Worm (Caenorhabditis elegans) whole organism, L4/young adult: ENCODE measurements around the gene F55C9.14.
"Not testable (repeated sequence)": the region's sequence is repeated elsewhere in the genome, so short reads cannot be mapped to it uniquely, and the experiment has no call there.

Experiments
- W03F9.2 ChIP-seq: fragments of 150-350 bp; optimal IDR thresholded peaks from 2 replicates; lab custom pipeline; 2014; ENCODE audit warnings: missing biosample characterization, missing genetic modification characterization
- dao-5 ChIP-seq: sonication (generic microtip); optimal IDR thresholded peaks from 2 replicates; lab custom pipeline; 2016; ENCODE audit warnings: missing genotype, missing genetic modification characterization, moderate library complexity, missing compliant biosample characterization
- him-1 ChIP-seq: sonication (generic microtip); optimal IDR thresholded peaks from 2 replicates; lab custom pipeline; 2016; ENCODE audit warnings: missing genotype, missing genetic modification reagents, missing genetic modification characterization, missing compliant biosample characterization

The F55C9.14 gene

DNA sequence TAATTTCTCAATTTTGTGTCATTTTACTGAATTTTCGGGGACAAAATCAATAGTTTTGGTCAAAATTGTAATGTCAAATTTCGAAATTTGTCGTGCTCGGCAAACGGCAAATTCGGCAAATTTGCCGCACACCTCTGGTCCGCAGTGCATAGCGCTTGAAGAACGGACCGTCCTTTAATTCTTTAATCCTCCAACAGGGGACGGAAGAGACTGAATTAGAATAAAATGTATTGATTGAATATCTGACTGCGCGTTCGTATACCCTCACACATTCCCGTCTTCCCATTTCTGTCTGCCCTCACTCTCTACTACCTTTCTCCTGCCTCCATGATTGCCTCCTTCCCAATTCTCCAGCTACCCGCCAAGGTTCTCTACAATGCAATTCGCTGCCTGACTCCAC lies at the start of gene F55C9.14:
TSS of gene F55C9.14 (plus strand) at position 301 of the 400 bp plus-strand sequence.
- TF ChIP-seq W03F9.2 (tag; lab: Kevin White, UChicago): no peak
- no peak for TF ChIP-seq him-1 (tag; lab: Kevin White, UChicago)
- TF ChIP-seq dao-5 (tag; lab: Kevin White, UChicago): no peak

DNA sequence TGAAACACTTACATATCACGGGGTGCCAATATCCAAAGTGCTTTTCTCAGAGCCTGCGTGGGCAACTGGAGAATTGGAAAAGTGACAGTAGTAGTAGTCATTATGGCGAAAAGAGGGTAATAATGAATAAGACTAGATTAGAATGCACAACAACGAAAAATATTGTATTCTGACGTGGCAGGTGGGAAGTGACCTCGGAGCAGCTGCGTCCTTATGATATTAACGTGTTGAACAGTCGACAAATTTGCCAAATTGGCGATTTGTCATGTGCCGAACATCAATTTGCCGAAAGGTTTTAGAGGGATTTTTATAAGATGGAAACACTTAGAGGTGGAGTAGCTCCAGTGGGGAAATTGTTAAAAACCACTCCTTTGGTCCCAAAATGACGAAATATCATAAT lies 48.4 kb upstream of the F55C9.14 start, which contains the start of gene str-81:
TSS of gene str-81 (minus strand) at position 101 of the 400 bp plus-strand sequence.
- TF ChIP-seq W03F9.2 (tag; lab: Kevin White, UChicago): no peak
- no peak for TF ChIP-seq dao-5 (tag; lab: Kevin White, UChicago)
- TF ChIP-seq him-1 (tag; lab: Kevin White, UChicago): no peak

DNA sequence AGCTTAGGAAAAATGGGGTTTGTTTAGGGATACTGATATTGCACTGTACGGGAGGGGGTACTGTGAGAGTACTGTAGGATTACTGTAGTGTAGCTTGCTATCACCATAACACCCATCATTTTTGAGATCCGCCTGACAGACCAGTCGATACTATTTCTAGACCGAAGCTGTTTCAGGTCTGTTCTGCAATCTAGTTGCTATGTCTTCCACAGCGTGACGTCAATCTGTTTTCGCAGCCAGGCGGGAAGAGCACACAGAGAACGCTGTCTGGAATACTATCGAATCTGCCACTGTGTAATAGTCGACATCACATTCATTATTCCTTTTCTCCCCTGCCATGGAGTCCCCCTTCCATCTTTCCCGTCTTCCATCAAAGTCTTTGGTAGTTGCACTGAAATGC lies 47.5 kb upstream of the F55C9.14 start, which contains the start of gene F21D9.11:
TSS of gene F21D9.11 (plus strand) at position 301 of the 400 bp plus-strand sequence.
- TF ChIP-seq him-1 (tag; lab: Kevin White, UChicago): no peak
- TF ChIP-seq W03F9.2 (tag; lab: Kevin White, UChicago): no peak
- no peak for TF ChIP-seq dao-5 (tag; lab: Kevin White, UChicago)

DNA sequence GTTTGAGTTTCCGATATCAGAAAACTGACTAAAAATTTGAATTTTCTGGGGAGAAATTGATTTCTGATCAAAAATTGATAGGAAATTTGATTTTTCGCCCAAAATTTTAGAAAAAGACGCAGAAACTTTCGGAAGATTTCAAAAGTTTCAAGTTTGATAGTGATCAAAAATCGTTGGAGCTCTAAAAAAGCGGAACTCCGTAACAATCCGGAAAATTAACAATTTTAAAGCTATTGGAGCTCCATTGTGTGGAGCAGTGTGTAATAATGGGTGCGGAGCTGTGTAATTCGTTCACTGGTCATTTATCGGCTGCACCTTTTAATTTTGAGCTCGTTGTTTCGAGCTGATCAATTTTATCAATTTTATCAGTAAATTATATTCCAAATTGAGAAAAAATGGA lies 45.8 kb upstream of the F55C9.14 start, which contains the start of gene F21D9.4:
TSS of gene F21D9.4 (plus strand) at position 301 of the 400 bp plus-strand sequence.
- TF ChIP-seq him-1 (tag; lab: Kevin White, UChicago) (no peak), W03F9.2 (tag; lab: Kevin White, UChicago) (no peak), dao-5 (tag; lab: Kevin White, UChicago) (no peak)

DNA sequence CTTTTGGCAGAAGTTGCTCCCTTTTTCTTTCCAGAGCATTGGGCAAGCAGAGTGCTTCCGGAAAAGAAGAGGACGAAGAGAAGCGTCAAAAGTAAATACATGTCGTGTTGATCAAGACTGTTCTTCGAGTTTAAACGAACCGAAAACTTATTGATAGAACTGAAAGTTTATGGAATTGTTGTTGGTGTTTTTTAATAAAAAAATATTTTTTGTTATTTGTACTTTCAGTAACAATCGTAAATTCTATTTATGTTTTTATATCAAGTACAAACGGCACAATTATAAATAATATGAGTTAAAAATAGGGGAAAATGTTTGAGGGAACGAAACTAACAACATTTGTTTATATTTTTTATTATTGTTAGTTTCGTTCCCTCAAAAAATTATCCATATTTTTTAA lies 41.7 kb upstream of the F55C9.14 start, which contains the start of gene F21D9.3:
TSS of gene F21D9.3 (minus strand) at position 101 of the 400 bp plus-strand sequence.
- TF ChIP-seq W03F9.2 (tag; lab: Kevin White, UChicago) (no peak), dao-5 (tag; lab: Kevin White, UChicago) (no peak), him-1 (tag; lab: Kevin White, UChicago) (no peak)

DNA sequence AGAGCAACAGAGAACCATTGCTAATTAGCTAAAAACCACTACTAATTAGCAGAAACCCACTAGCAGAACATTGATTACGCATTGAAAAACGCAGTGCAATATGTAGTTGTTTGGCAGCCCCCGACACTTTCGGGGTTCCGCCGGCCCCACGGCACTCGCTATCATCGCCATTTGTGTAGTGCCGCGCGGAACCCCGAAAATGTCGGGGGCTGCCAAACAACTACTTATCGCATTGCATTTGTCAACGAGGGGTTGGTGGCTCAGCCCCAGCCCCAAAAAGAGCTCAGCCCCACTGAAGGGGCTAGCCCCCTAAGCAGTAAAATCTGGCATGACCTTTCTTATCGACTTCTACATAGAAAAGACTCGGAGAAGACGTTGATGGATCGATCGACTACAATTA lies 40.0 kb upstream of the F55C9.14 start:
- TF ChIP-seq him-1 (tag; lab: Kevin White, UChicago) (no peak), dao-5 (tag; lab: Kevin White, UChicago) (no peak), W03F9.2 (tag; lab: Kevin White, UChicago) (no peak)

DNA sequence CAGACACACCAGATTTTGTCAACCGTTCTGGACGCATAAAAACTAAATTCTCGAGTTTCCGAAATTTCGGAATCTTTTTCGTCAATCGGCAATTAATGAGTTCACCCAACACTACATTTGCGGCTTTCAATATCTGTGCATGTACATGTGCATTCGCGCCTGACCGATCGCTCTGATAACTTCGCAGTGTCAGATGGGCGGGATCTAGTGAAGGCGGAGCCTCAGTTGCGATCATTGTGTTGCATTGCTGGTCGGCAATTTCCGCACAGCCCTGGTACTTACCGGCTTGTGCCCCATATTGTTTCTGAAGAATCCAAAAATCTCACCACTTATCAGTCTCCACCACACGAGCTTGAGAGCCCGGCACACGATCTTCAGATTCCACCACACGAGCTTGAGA lies 38.7 kb upstream of the F55C9.14 start:
- TF ChIP-seq dao-5 (tag; lab: Kevin White, UChicago) (no peak), W03F9.2 (tag; lab: Kevin White, UChicago) (no peak), him-1 (tag; lab: Kevin White, UChicago) (no peak)

DNA sequence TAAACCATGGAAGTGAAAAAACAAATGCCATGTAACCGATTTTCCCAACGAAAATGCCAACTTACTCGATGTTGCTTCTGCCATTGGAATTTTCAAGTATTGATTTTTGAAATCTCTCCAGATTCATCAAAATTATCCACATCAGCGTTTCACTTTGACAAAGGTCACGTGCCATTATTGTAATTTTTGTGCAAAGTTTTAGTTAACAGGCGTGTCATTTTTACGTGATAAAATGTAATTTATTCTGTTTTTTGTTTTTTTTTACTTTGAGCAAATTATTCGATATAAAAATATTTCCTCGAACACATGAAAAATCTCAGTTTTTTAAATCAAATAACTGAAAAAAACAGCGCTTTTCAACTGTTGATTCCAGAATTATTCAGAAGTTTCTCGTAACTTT lies 37.0 kb upstream of the F55C9.14 start, which contains the start of gene F21D9.2:
TSS of gene F21D9.2 (minus strand) at position 101 of the 400 bp plus-strand sequence.
- TF ChIP-seq dao-5 (tag; lab: Kevin White, UChicago) (no peak), him-1 (tag; lab: Kevin White, UChicago) (no peak), W03F9.2 (tag; lab: Kevin White, UChicago) (no peak)

DNA sequence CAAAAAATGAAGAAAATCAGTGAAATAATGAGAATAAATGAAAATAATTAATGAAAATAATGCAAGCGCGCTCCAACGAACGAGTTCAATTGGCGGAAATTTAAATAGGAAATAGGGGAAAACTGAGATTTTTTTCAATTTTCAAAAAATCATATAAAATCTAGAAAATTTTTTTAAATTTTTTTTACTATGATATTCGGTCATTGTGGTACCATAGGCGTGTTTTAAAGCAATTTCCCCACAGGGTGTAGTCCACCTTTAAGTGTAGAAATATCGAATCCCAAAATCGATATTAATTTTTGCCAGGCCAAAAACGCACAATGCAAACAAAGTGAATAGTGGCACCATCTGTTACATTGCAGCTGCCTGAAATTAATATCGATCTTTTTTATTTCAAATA lies 35.2 kb upstream of the F55C9.14 start, which contains the start of gene F21D9.1:
TSS of gene F21D9.1 (plus strand) at position 301 of the 400 bp plus-strand sequence.
- not testable (repeated sequence) for TF ChIP-seq W03F9.2, him-1, dao-5 (tag; lab: Kevin White, UChicago)

DNA sequence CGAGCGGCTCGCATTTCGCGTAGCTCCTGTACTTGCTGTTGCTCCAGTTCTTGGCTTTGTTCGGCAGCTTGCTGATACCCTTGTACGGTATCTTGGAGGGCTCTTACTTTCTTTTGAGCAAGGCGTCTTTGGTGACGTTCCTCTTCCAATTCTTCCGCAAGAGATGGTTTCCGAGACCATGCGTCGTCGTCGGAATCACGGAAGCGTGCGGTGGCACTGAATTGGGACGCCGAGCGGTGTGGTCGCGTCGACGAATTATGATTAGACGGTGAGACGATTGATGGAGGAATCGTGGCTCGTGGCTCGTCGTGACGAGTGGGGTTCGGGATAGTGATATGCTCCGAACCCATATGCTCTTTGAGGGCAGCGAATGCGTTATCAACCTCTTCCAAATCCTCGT lies 23.0 kb upstream of the F55C9.14 start:
- TF ChIP-seq dao-5 (tag; lab: Kevin White, UChicago): no peak
- TF ChIP-seq W03F9.2 (tag; lab: Kevin White, UChicago): no peak
- TF ChIP-seq him-1 (tag; lab: Kevin White, UChicago): no peak

DNA sequence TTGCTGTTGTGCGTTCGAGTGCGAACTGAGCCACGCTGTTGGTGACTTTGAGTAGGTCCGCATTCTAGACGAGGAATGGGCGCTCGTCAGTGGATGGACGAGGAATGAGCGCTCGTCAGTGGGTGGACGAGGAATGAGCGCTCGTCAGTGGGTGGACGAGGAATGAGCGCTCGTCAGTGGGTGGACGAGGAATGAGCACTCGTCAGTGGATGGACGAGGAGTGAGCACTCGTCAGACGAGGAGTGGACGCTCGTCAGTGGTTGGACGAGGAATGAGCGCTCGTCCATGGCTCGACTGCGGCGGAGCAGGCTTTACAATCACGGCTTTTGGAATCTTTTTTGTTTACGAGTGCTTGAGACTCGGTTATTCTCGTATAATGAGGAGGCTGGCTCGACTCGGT lies 20.9 kb upstream of the F55C9.14 start:
- TF ChIP-seq W03F9.2 (tag; lab: Kevin White, UChicago) (no peak), him-1 (tag; lab: Kevin White, UChicago) (no peak), dao-5 (tag; lab: Kevin White, UChicago) (no peak)

DNA sequence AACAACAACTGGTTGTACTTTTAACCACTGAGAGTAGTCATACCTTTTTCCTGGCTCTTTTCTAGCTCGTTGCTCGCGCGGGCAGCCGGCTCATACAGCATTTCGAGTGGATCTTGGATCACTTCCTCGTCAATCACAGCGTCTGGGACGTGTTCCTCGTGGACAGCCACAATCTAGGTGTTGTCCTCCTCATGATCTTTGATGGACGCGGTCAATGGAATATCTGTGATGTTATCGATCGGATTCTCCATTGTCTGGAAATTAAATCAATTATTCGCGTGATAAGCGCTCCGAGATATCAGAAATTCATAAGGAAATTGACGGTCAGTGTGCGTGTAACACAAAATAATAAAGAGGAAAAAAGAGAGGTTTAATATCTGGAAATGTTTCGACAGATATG lies 19.5 kb upstream of the F55C9.14 start, which contains the start of gene F21D9.8:
TSS of gene F21D9.8 (minus strand) at position 101 of the 400 bp plus-strand sequence.
- TF ChIP-seq him-1 (tag; lab: Kevin White, UChicago) (no peak), dao-5 (tag; lab: Kevin White, UChicago) (no peak), W03F9.2 (tag; lab: Kevin White, UChicago) (no peak)

DNA sequence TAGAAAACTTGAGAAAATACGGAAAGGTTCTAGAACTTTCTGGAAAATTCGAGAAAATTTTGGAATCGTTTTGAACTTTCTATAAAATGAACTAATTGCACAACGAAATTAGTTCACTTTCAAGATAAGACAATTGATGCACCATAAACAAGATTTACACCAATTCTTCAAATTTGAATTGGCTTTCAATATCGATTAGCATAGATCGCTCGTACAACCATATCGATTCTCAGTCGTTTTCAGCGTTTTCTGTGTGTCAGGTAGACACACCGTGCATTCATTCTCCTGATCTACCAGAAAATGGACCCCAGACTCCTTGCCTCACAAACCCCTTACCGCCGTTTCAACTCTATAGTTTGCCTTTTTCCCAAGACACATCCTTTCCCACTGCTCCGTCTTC lies 17.0 kb upstream of the F55C9.14 start, which contains the start of gene fbxb-117:
TSS of gene fbxb-117 (plus strand) at position 301 of the 400 bp plus-strand sequence.
- no peak for TF ChIP-seq him-1 (tag; lab: Kevin White, UChicago)
- no peak for TF ChIP-seq W03F9.2 (tag; lab: Kevin White, UChicago)
- no peak for TF ChIP-seq dao-5 (tag; lab: Kevin White, UChicago)

DNA sequence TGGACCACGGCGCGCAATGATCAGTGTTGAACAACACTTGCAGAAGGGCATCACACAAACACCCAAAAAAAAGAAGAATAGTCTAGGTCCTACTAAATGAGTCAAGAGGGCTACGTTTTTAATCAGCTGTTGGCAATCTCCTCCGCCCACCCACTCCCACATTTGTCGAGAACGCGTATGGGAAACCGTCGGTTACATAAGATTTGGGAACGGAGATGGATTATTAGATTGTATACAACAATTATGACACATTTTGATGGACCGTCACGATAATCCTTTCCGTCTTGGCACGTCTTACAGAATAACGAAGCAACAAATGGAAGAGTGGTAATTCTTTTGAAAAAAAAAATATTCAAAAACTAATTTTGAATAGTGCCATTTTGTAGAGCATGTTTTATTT lies 13.4 kb upstream of the F55C9.14 start:
- TF ChIP-seq W03F9.2 (tag; lab: Kevin White, UChicago) (no peak), dao-5 (tag; lab: Kevin White, UChicago) (no peak), him-1 (tag; lab: Kevin White, UChicago) (no peak)
